Worm (Caenorhabditis elegans): ENCODE results near the gene F40G12.7.

Gene F40G12.7

DNA sequence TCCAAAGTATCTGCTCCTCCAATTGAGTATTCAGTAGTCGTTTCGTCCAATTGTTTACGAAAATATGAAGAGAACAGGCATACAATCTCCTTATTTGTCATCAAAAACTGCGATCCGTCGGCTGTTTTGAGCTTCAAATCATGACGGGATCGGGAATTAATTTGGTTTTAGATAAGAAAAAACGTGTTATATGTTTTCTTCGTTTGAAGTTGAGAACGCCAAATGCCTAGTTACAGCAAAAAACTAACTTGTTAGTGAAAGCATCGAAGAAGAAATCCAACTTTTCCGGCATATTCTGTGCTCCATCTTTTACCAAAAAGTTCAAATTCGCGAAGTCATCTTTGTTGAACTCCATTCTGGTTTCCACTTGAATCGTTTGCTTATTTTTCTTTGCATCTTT is 15.0 kb downstream of the F40G12.7 start, which contains the start of gene F14D7.1:
Gene F14D7.1, minus strand, starts transcription at position 101 of the 400 bp plus-strand sequence.
- no peak for TF ChIP-seq spr-1 (tag; optimal IDR thresholded peaks at IDR 0.05)
- TF ChIP-seq mxl-3 (GFP tag; optimal IDR thresholded peaks at IDR 0.05) = no peak
- TF ChIP-seq snpc-1.2 (GFP tag; IDR thresholded peaks at IDR 0.05) = no peak
- no peak for TF ChIP-seq ztf-11 (tag; optimal IDR thresholded peaks at IDR 0.05)
- TF ChIP-seq nhr-111 (GFP tag; optimal IDR thresholded peaks at IDR 0.05) = no peak
- TF ChIP-seq unc-62 (GFP tag; optimal IDR thresholded peaks at IDR 0.05 in 1 of 2) = no peak
- TF ChIP-seq unc-62 (tag; optimal IDR thresholded peaks at IDR 0.05) = no peak
- no peak for TF ChIP-seq hif-1 (tag; optimal IDR thresholded peaks at IDR 0.05)
- no peak for TF ChIP-seq saeg-2 (GFP tag; IDR thresholded peaks at IDR 0.05)
- TF ChIP-seq dpl-1 (GFP tag; optimal IDR thresholded peaks at IDR 0.05) = no peak
- TF ChIP-seq hmg-1.1 (GFP tag; IDR thresholded peaks at IDR 0.05) = no peak
- no peak for TF ChIP-seq nhr-25 (tag; optimal IDR thresholded peaks at IDR 0.05; ENCODE audit: borderline replicate concordance, insufficient read depth)
- TF ChIP-seq gei-8 (GFP tag; optimal IDR thresholded peaks at IDR 0.05) = no peak
- no peak for TF ChIP-seq mes-2 (tag; optimal IDR thresholded peaks at IDR 0.05; ENCODE audit: poor library complexity, severe bottlenecking)
- TF ChIP-seq spr-3 (GFP tag; optimal IDR thresholded peaks at IDR 0.05) = no peak
- TF ChIP-seq dmd-9 (GFP tag; IDR thresholded peaks at IDR 0.05) = no peak

DNA sequence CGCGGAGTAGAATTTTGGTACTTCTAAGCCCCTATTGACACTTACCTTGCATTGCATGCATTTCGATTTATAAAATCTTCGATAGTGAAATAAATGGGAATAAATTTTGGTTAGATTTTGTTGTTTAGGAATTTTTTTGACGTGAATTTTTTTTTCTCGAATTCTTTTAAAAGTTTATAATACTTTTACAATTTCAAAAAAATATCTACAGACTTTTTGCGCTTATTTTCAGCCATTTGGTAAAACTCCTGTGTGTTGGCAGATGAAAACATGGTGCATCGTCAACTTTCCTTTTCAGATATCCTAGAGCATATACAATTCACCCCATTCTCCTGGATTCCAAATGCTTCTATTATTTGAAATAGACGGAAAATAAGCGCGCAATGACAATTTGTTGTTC is 16.3 kb downstream of the F40G12.7 start, which contains the start of gene F14D7.18:
Gene F14D7.18, minus strand, starts transcription at position 101 of the 400 bp plus-strand sequence.
- TF ChIP-seq ctbp-1 (GFP tag; IDR thresholded peaks at IDR 0.05) = no peak
- TF ChIP-seq set-16 (GFP tag; IDR thresholded peaks at IDR 0.05) = no peak

DNA sequence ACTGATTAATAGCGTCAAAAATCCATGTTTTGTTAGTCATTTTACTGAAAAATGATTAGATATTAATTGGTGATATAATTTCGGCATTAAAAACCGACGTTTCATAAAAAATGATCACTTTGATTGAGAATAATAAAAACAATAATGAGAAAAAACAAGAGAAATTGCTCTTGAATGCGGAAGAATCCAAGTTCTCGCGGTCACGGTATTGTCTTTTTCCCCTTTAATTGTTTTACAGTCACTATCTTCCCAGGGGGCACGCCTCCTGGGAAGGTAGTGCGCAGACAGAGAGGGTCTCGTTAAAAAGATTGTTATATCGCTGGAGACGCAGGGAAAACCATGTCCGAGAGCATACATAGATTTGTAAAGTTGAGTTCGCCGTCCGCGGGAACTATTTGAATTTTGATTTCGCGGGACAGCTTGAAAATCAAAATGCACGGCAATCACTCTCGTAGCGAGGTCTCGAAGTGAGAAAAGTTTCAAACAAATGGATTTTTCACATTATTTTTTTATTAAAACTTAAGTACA is 19.4 kb downstream of the F40G12.7 start, which contains the start of gene F14D7.2:
Gene F14D7.2, minus strand, starts transcription at position 51 of the 528 bp plus-strand sequence.
- TF ChIP-seq duxl-1 (tag; optimal IDR thresholded peaks at IDR 0.05; ENCODE audit: poor library complexity) (no peak), aha-1 (tag) (peak; percentile 4), dmd-9 (GFP tag; IDR thresholded peaks at IDR 0.05) (no peak), zfp-2 (tag; optimal IDR thresholded peaks at IDR 0.05) (no peak)

DNA sequence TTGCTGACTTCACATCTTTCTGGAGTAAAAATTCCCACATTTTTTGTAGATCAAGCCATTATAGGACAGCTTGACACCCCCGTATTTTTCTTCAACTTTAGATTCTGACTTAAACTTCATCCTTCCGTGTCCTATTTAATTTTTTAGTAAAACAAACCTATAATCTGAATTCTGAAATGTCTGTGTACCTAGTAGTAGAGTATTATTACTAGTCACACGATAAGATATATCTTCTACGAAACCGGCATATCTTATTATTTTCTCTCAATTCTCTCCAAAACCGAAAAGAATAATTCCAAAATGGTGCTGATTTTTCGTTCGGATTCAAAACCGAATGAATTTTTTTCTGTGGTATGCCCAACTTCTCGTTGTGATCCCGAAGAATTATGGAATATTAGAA is 20.0 kb downstream of the F40G12.7 start, which contains the start of gene F14D7.9:
Gene F14D7.9, plus strand, starts transcription at position 301 of the 400 bp plus-strand sequence.
- no peak for TF ChIP-seq dpl-1 (GFP tag; optimal IDR thresholded peaks at IDR 0.05)
- TF ChIP-seq aha-1 (tag) = no peak
- TF ChIP-seq Y75B8A.6 (GFP tag; IDR thresholded peaks at IDR 0.05) = no peak
- TF ChIP-seq mdt-29 (GFP tag; IDR thresholded peaks at IDR 0.05) = no peak
- no peak for TF ChIP-seq spr-1 (tag; optimal IDR thresholded peaks at IDR 0.05)
- no peak for TF ChIP-seq F49E8.2 (tag; optimal IDR thresholded peaks at IDR 0.05; ENCODE audit: borderline replicate concordance)
- TF ChIP-seq dve-1 (tag; optimal IDR thresholded peaks at IDR 0.05; ENCODE audit: insufficient read depth) = no peak
- no peak for TF ChIP-seq lir-3 (tag; optimal IDR thresholded peaks at IDR 0.05)
- no peak for TF ChIP-seq daf-8 (GFP tag; IDR thresholded peaks at IDR 0.05)
- TF ChIP-seq ceh-32 (tag; optimal IDR thresholded peaks at IDR 0.05; ENCODE audit: poor library complexity) = no peak
- TF ChIP-seq ama-1 (optimal IDR thresholded peaks at IDR 0.05) = no peak
- TF ChIP-seq jun-1 (tag; optimal IDR thresholded peaks at IDR 0.05) = no peak

DNA sequence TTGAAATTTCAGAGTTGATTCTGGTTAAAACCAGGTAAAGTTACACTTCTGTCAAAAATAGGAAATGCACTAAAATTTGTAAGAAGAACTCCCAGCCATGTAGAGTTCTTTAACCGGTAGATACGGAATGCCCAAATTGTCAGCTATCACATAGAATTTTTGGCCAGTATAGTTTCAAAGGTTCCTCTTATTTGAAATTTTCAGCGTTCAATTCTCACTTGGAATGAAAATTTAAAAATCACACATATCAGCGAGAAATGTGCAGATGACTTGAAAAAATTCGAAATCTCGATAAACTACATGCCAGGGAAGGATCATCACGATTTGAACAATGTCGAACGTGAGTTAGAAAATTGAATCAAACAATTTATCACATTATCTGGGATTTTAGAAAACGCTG is 22.1 kb downstream of the F40G12.7 start, which contains the start of gene F14D7.3:
Gene F14D7.3, plus strand, starts transcription at position 301 of the 400 bp plus-strand sequence.
- TF ChIP-seq sdz-12 (GFP tag; optimal IDR thresholded peaks at IDR 0.05) (no peak), egl-27 (tag; optimal IDR thresholded peaks at IDR 0.05) (no peak)
